Worm (Caenorhabditis elegans) whole organism, L4/young adult: Measurements from ENCODE around the gene ZK792.7.

Source experiments
- W03F9.2 ChIP-seq: fragments of 150-350 bp; optimal IDR thresholded peaks from 2 replicates; lab custom pipeline; 2014; ENCODE audit warnings: missing biosample characterization, missing genetic modification characterization
- dao-5 ChIP-seq: sonication (generic microtip); optimal IDR thresholded peaks from 2 replicates; lab custom pipeline; 2016; ENCODE audit warnings: missing genotype, missing genetic modification characterization, moderate library complexity, missing compliant biosample characterization
- him-1 ChIP-seq: sonication (generic microtip); optimal IDR thresholded peaks from 2 replicates; lab custom pipeline; 2016; ENCODE audit warnings: missing genotype, missing genetic modification reagents, missing genetic modification characterization, missing compliant biosample characterization

- TF ChIP-seq W03F9.2 (tag; lab: Kevin White, UChicago) (no peak), him-1 (tag; lab: Kevin White, UChicago) (no peak), dao-5 (no peak)
These were observed 43.0 kb downstream of the ZK792.7 start, which contains the start of gene K01A6.8 for ce11 chrIV:11737269-11737668.
